Worm (Caenorhabditis elegans): Measurements from ENCODE around the gene C41H7.2.

DNA sequence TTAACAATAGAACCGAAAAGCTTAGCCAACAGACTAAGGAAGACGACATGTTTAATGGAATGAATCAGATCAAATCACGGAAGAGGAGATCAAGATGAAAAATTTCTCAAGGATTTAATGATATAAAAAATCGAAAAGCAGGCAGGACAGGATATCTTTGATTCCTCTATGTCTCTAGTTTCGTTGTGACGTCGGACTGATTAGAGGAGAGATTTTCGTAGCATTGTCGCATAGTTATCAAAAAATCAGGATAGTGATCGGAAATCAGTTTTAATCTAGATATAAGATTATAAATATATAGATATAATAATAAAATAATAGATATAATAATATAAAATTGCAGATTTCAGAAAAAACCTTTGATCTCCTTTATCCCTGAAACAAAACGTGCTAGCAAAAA, 28.7 kb downstream of the C41H7.2 start, which contains the start of gene B0454.8:
- no peak for TF ChIP-seq dao-5 (tag; optimal IDR thresholded peaks at IDR 0.05)
- TF ChIP-seq W03F9.2 (tag; optimal IDR thresholded peaks at IDR 0.05), result no peak
- no peak for TF ChIP-seq him-1 (tag; optimal IDR thresholded peaks at IDR 0.05)

Measured in whole organism, L4/young adult.